Fruit fly (Drosophila melanogaster) whole organism, adult: Measurements from ENCODE around the gene scrt.

ENCODE experiments used
- CG5204 ChIP-seq: fragments of 200-800 bp; sonication (Bioruptor generic); optimal IDR thresholded peaks from 2 replicates; lab custom pipeline; 2016; ENCODE audit warnings: missing biosample characterization, missing genetic modification characterization
- CG7101 ChIP-seq: fragments of 200-800 bp; sonication (Bioruptor generic); optimal IDR thresholded peaks from 2 replicates; lab custom pipeline; 2018; ENCODE audit warnings: missing biosample characterization, mild to moderate bottlenecking, missing genetic modification characterization, moderate library complexity
- Hr96 ChIP-seq: fragments of 200-800 bp; sonication (Bioruptor generic); optimal IDR thresholded peaks from 2 replicates; lab custom pipeline; 2016; ENCODE audit warnings: missing biosample characterization, missing genetic modification characterization
- cic ChIP-seq: fragments of 200-800 bp; sonication (Bioruptor generic); optimal IDR thresholded peaks from 2 replicates; lab custom pipeline; 2017; ENCODE audit warnings: missing biosample characterization, mild to moderate bottlenecking, missing genetic modification characterization, moderate library complexity
- cnc ChIP-seq, 2 experiments: fragments of >200 bp; optimal IDR thresholded peaks; 2 replicates each; lab custom pipeline; 2017
- kay ChIP-seq: fragments of 200-800 bp; sonication (Bioruptor generic); peaks from one replicate; lab custom pipeline; 2016; ENCODE audit warnings: missing biosample characterization, missing genetic modification characterization, borderline replicate concordance
- pad ChIP-seq: fragments of 200-800 bp; sonication (Bioruptor generic); optimal IDR thresholded peaks from 3 replicates; lab custom pipeline; 2017; ENCODE audit warnings: missing biosample characterization, missing genetic modification characterization, mild to moderate bottlenecking, moderate library complexity, missing genetic modification reagents
- toe ChIP-seq: fragments of 200-800 bp; sonication (Bioruptor generic); optimal IDR thresholded peaks from 2 replicates; lab custom pipeline; 2016; ENCODE audit warnings: missing biosample characterization, missing genetic modification characterization

- TF ChIP-seq kay (GFP tag; lab: Kevin White, UChicago) = no peak
- no peak for TF ChIP-seq Hr96 (GFP tag; lab: Kevin White, UChicago)
- no peak for TF ChIP-seq CG5204 (GFP tag; lab: Kevin White, UChicago)
- no peak for TF ChIP-seq cnc (optimal IDR thresholded peaks at IDR 0.05; lab: Kevin White, UChicago)
- TF ChIP-seq toe (GFP tag; lab: Kevin White, UChicago) = no peak
- no peak for TF ChIP-seq CG7101 (tag; lab: Kevin White, UChicago)
- no peak for TF ChIP-seq pad (GFP tag; lab: Kevin White, UChicago)
- TF ChIP-seq cic = no peak
Measured at dm6 chr3L:3965102-3965501, 18.6 kb upstream of the scrt start.
